Worm (Caenorhabditis elegans) whole organism, L3 larva: ENCODE measurements around the gene F54H12.8.

Experiments
- ama-1 ChIP-seq: fragments of 150-350 bp; optimal IDR thresholded peaks from 2 replicates; lab custom pipeline; 2018
- elt-3 ChIP-seq, 3 experiments: fragments of 150-350 bp in 1 of 3; sonication (generic microtip) in 2 of 3; optimal IDR thresholded peaks; 2 replicates in 2 of 3; 4 replicates in 1 of 3; lab custom pipeline; 2014 to 2017; ENCODE audit warnings: missing biosample characterization in 3 of 3, missing genetic modification characterization in 3 of 3
- fos-1 ChIP-seq: fragments of 150-350 bp; optimal IDR thresholded peaks from 2 replicates; lab custom pipeline; 2014; ENCODE audit warnings: missing biosample characterization, missing genetic modification characterization
- jun-1 ChIP-seq: fragments of 150-350 bp; optimal IDR thresholded peaks from 2 replicates; lab custom pipeline; 2014; ENCODE audit warnings: missing biosample characterization, missing genetic modification reagents, missing genetic modification characterization
- nfya-1 ChIP-seq: sonication (generic microtip); optimal IDR thresholded peaks from 2 replicates; lab custom pipeline; 2017; ENCODE audit warnings: missing genetic modification characterization, mild to moderate bottlenecking, missing compliant biosample characterization, antibody characterized with exemption, moderate library complexity; ENCODE audit not compliant: insufficient read depth
- snpc-4 ChIP-seq: fragments of 150-350 bp; optimal IDR thresholded peaks from 2 replicates; lab custom pipeline; 2014; ENCODE audit warnings: missing biosample characterization, missing genetic modification characterization

DNA sequence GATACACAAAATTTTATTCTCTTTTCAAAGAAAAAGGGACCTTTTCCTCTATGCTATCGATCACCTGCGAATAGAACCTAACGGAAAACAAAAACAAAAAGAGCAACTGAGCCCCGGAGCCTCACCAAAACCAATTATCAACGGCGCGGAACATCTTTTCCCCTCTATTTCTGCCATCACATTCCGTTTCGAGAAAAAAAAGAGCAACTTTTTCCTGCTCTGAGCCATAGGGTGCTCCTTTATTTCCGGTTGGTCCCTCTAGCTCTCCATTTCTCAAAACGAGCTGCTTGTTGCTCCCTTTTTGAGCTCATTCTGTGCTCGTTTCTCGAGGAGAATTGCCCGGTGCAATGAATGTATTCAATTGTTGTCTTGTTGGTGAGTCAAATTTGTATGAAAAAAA is 10.6 kb upstream of the F54H12.8 start, which contains the start of gene clp-1:
- TF ChIP-seq jun-1 (tag; lab: Kevin White, UChicago) (no peak), fos-1 (tag; lab: Kevin White, UChicago) (no peak), ama-1 (lab: Kevin White, UChicago) (peak; percentile 28), snpc-4 (tag; lab: Kevin White, UChicago) (no peak), nfya-1 (tag; lab: Kevin White, UChicago) (no peak), elt-3 (tag; optimal IDR thresholded peaks at IDR 0.05; lab: Kevin White, UChicago) (no peak)
